Fruit fly (Drosophila melanogaster) whole organism, embryonic: Measurements from ENCODE around the gene Ir87a.

ENCODE experiments used
- Antp ChIP-seq: fragments of 200-800 bp; sonication (Bioruptor generic); optimal IDR thresholded peaks from 3 replicates; lab custom pipeline; 2016; ENCODE audit warnings: missing biosample characterization, missing genetic modification characterization
- Atf6 ChIP-seq: fragments of 200-800 bp; sonication (Bioruptor generic); IDR thresholded peaks from 2 replicates; pipeline ENCODE4 v1.3.6; 2022; ENCODE audit warnings: missing biosample characterization, missing genetic modification characterization
- CG11247 ChIP-seq: fragments of 200-800 bp; sonication (Bioruptor generic); IDR thresholded peaks from 2 replicates; pipeline ENCODE4 v1.3.6; 2022; ENCODE audit warnings: missing biosample characterization, missing genetic modification characterization
- CG11696 ChIP-seq: fragments of 200-800 bp; sonication (Bioruptor generic); IDR thresholded peaks from 2 replicates; pipeline ENCODE4 v1.3.6; 2022; ENCODE audit warnings: missing biosample characterization, missing genetic modification characterization
- CG12236 ChIP-seq: fragments of 200-800 bp; sonication (Bioruptor generic); optimal IDR thresholded peaks from 2 replicates; lab custom pipeline; 2016; ENCODE audit warnings: missing biosample characterization, missing genetic modification characterization
- CG12744 ChIP-seq: fragments of 200-800 bp; sonication (Bioruptor generic); optimal IDR thresholded peaks from 2 replicates; lab custom pipeline; 2016; ENCODE audit warnings: missing biosample characterization, missing genetic modification characterization
- CG13296 ChIP-seq: fragments of 200-800 bp; sonication (Bioruptor generic); optimal IDR thresholded peaks from 3 replicates; lab custom pipeline; 2018; ENCODE audit warnings: missing biosample characterization, mild to moderate bottlenecking, missing genetic modification characterization
- CG15601 ChIP-seq: fragments of 200-800 bp; sonication (Bioruptor generic); optimal IDR thresholded peaks from 3 replicates; lab custom pipeline; 2019; ENCODE audit warnings: missing biosample characterization, mild to moderate bottlenecking, missing genetic modification characterization, moderate library complexity
- CG16779 ChIP-seq: fragments of 200-800 bp; sonication (Bioruptor generic); IDR thresholded peaks from 2 replicates; pipeline ENCODE4 v1.3.6; 2022; ENCODE audit warnings: missing biosample characterization, missing genetic modification characterization
- CG18764 ChIP-seq: fragments of 200-800 bp; sonication (Bioruptor generic); optimal IDR thresholded peaks from 3 replicates; lab custom pipeline; 2016; ENCODE audit warnings: missing biosample characterization, missing genetic modification characterization
- CG31224 ChIP-seq: fragments of 200-800 bp; sonication (Bioruptor generic); IDR thresholded peaks from 2 replicates; pipeline ENCODE4 v1.3.6; 2022; ENCODE audit warnings: missing biosample characterization, missing genetic modification characterization
- CG34376 ChIP-seq: fragments of 200-800 bp; sonication (Bioruptor generic); optimal IDR thresholded peaks from 2 replicates; lab custom pipeline; 2018; ENCODE audit warnings: missing biosample characterization, mild to moderate bottlenecking, missing genetic modification characterization
- CG4282 ChIP-seq: fragments of 200-800 bp; sonication (Bioruptor generic); optimal IDR thresholded peaks from 2 replicates; lab custom pipeline; 2016; ENCODE audit warnings: missing biosample characterization, missing genetic modification characterization
- CG5245 ChIP-seq: fragments of 200-800 bp; sonication (Bioruptor generic); optimal IDR thresholded peaks from 3 replicates; lab custom pipeline; 2016; ENCODE audit warnings: missing biosample characterization, missing genetic modification characterization
- CG6689 ChIP-seq: fragments of 200-800 bp; sonication (Bioruptor generic); IDR thresholded peaks from 2 replicates; pipeline ENCODE4 v1.3.6; 2022; ENCODE audit warnings: missing biosample characterization, missing genetic modification characterization
- CG7556 ChIP-seq: fragments of 200-800 bp; sonication (Bioruptor generic); optimal IDR thresholded peaks from 2 replicates; lab custom pipeline; 2017; ENCODE audit warnings: missing biosample characterization, mild to moderate bottlenecking, missing genetic modification characterization
- CG7987 ChIP-seq: fragments of 200-800 bp; sonication (Bioruptor generic); optimal IDR thresholded peaks from 2 replicates; lab custom pipeline; 2018; ENCODE audit warnings: missing biosample characterization, mild to moderate bottlenecking, missing genetic modification characterization, moderate library complexity
- CG8478 ChIP-seq: fragments of >200 bp; optimal IDR thresholded peaks from 2 replicates; lab custom pipeline; 2018
- CG9727 ChIP-seq: fragments of 200-800 bp; sonication (Bioruptor generic); optimal IDR thresholded peaks from 3 replicates; lab custom pipeline; 2017; ENCODE audit warnings: missing biosample characterization, mild to moderate bottlenecking, missing genetic modification characterization
- CTCF ChIP-seq: fragments of 200-800 bp; sonication (Bioruptor generic); optimal IDR thresholded peaks from 2 replicates; lab custom pipeline; 2017; ENCODE audit warnings: missing biosample characterization, mild to moderate bottlenecking, missing genetic modification characterization, moderate library complexity
- Dfd ChIP-seq, 2 experiments: fragments of >200 bp; optimal IDR thresholded peaks; 2 replicates each; lab custom pipeline; 2017; ENCODE audit warnings: missing biosample characterization in 2 of 2, missing genetic modification characterization in 2 of 2
- Doc3 ChIP-seq: fragments of 200-800 bp; sonication (Bioruptor generic); IDR thresholded peaks from 3 replicates; pipeline ENCODE4 v1.3.6; 2022; ENCODE audit warnings: missing biosample characterization, missing genetic modification characterization; ENCODE audit not compliant: partially characterized antibody
- Drgx ChIP-seq: fragments of 200-800 bp; sonication (Bioruptor generic); IDR thresholded peaks from 2 replicates; pipeline ENCODE4 v1.3.6; 2022; ENCODE audit warnings: missing biosample characterization, missing genetic modification characterization
- HLHmδ ChIP-seq: fragments of 200-800 bp; sonication (Bioruptor generic); optimal IDR thresholded peaks from 2 replicates; lab custom pipeline; 2018; ENCODE audit warnings: missing biosample characterization, mild to moderate bottlenecking, missing genetic modification characterization, moderate library complexity
- Hmx ChIP-seq: fragments of 200-800 bp; sonication (Bioruptor generic); optimal IDR thresholded peaks from 2 replicates; lab custom pipeline; 2016; ENCODE audit warnings: missing biosample characterization, missing genetic modification characterization
- Lpt ChIP-seq: fragments of >200 bp; optimal IDR thresholded peaks from 2 replicates; lab custom pipeline; 2018; ENCODE audit warnings: missing biosample characterization, missing genetic modification characterization
- MTF-1 ChIP-seq: fragments of 200-800 bp; sonication (Bioruptor generic); optimal IDR thresholded peaks from 2 replicates; lab custom pipeline; 2018; ENCODE audit warnings: missing biosample characterization, mild to moderate bottlenecking, missing genetic modification characterization, borderline replicate concordance
- Mes4 ChIP-seq: fragments of 200-800 bp; sonication (Bioruptor generic); optimal IDR thresholded peaks from 2 replicates; lab custom pipeline; 2016; ENCODE audit warnings: missing biosample characterization, missing genetic modification characterization
- NC2β ChIP-seq: fragments of 200-800 bp; sonication (Bioruptor generic); optimal IDR thresholded peaks from 2 replicates; lab custom pipeline; 2016; ENCODE audit warnings: missing biosample characterization, missing genetic modification characterization
- NK7.1 ChIP-seq: fragments of 200-800 bp; sonication (Bioruptor generic); optimal IDR thresholded peaks from 3 replicates; lab custom pipeline; 2016; ENCODE audit warnings: missing biosample characterization, missing genetic modification characterization
- Nf-YC ChIP-seq: fragments of 200-800 bp; optimal IDR thresholded peaks from 3 replicates; lab custom pipeline; 2019; ENCODE audit warnings: missing biosample characterization, mild to moderate bottlenecking, missing genetic modification characterization, moderate library complexity
- Ptx1 ChIP-seq: fragments of 200-800 bp; sonication (Bioruptor generic); IDR thresholded peaks from 2 replicates; pipeline ENCODE4 v1.3.6; 2022; ENCODE audit warnings: missing biosample characterization, missing genetic modification characterization
- Rx ChIP-seq: fragments of 200-800 bp; sonication (Bioruptor generic); IDR thresholded peaks from 2 replicates; pipeline ENCODE4 v1.3.6; 2022; ENCODE audit warnings: missing biosample characterization, missing genetic modification characterization
- Sox102F ChIP-seq: fragments of 200-800 bp; sonication (Bioruptor generic); optimal IDR thresholded peaks from 2 replicates; lab custom pipeline; 2018; ENCODE audit warnings: missing biosample characterization, mild to moderate bottlenecking, missing genetic modification characterization, moderate library complexity
- abd-A ChIP-seq: fragments of 200-800 bp; sonication (Bioruptor generic); optimal IDR thresholded peaks from 3 replicates; lab custom pipeline; 2019; ENCODE audit warnings: missing biosample characterization, mild to moderate bottlenecking, missing genetic modification characterization, moderate library complexity
- bsh ChIP-seq, 2 experiments: fragments of 200-800 bp; sonication (Bioruptor generic); optimal IDR thresholded peaks; 2 replicates each; lab custom pipeline; 2017 to 2018; ENCODE audit warnings: mild to moderate bottlenecking in 2 of 2, missing biosample characterization in 2 of 2, missing genetic modification characterization in 2 of 2, moderate library complexity in 1 of 2
- dati ChIP-seq: fragments of 200-800 bp; sonication (Bioruptor generic); IDR thresholded peaks from 2 replicates; pipeline ENCODE4 v1.3.6; 2022; ENCODE audit warnings: missing biosample characterization, missing genetic modification characterization
- dm ChIP-seq: fragments of 200-800 bp; sonication (Bioruptor generic); optimal IDR thresholded peaks from 3 replicates; lab custom pipeline; 2016; ENCODE audit warnings: missing biosample characterization, missing genetic modification characterization
- fd3F ChIP-seq: fragments of 200-800 bp; sonication (Bioruptor generic); optimal IDR thresholded peaks from 2 replicates; lab custom pipeline; 2018; ENCODE audit warnings: missing biosample characterization, mild to moderate bottlenecking, missing genetic modification characterization, moderate library complexity
- fd64A ChIP-seq: fragments of 200-800 bp; sonication (Bioruptor generic); optimal IDR thresholded peaks from 3 replicates; lab custom pipeline; 2018; ENCODE audit warnings: missing biosample characterization, mild to moderate bottlenecking, missing genetic modification characterization
- gsb ChIP-seq: fragments of 200-800 bp; sonication (Bioruptor generic); IDR thresholded peaks from 2 replicates; pipeline ENCODE4 v1.3.6; 2022; ENCODE audit warnings: missing biosample characterization, missing genetic modification characterization
- mam ChIP-seq: fragments of 200-800 bp; sonication (Bioruptor generic); optimal IDR thresholded peaks from 3 replicates; lab custom pipeline; 2016; ENCODE audit warnings: missing biosample characterization, missing genetic modification characterization
- ranshi ChIP-seq: fragments of 200-800 bp; sonication (Bioruptor generic); IDR thresholded peaks from 2 replicates; pipeline ENCODE4 v1.3.6; 2022; ENCODE audit warnings: missing biosample characterization, missing genetic modification characterization
- ro ChIP-seq: fragments of 200-800 bp; sonication (Bioruptor generic); IDR thresholded peaks from 2 replicates; pipeline ENCODE4 v1.3.6; 2022; ENCODE audit warnings: missing biosample characterization, missing genetic modification characterization
- scrt ChIP-seq: fragments of 200-800 bp; sonication (Bioruptor generic); optimal IDR thresholded peaks from 2 replicates; lab custom pipeline; 2018; ENCODE audit warnings: missing biosample characterization, mild to moderate bottlenecking, missing genetic modification characterization, moderate library complexity
- sens ChIP-seq: fragments of 200-800 bp; sonication (Bioruptor generic); peaks from one replicate; lab custom pipeline; 2016; ENCODE audit warnings: missing biosample characterization, missing genetic modification characterization
- slou ChIP-seq: fragments of 200-800 bp; sonication (Bioruptor generic); optimal IDR thresholded peaks from 3 replicates; lab custom pipeline; 2016; ENCODE audit warnings: missing biosample characterization, missing genetic modification characterization
- sr ChIP-seq: fragments of 200-800 bp; sonication (Bioruptor generic); IDR thresholded peaks from 3 replicates; pipeline ENCODE4 v1.3.6; 2022; ENCODE audit warnings: missing biosample characterization, missing genetic modification characterization
- unc-4 ChIP-seq: fragments of 200-800 bp; sonication (Bioruptor generic); IDR thresholded peaks from 2 replicates; pipeline ENCODE4 v1.3.6; 2022; ENCODE audit warnings: missing biosample characterization, missing genetic modification characterization; ENCODE audit not compliant: partially characterized antibody
- wor ChIP-seq: fragments of 200-800 bp; sonication (Bioruptor generic); IDR thresholded peaks from 2 replicates; pipeline ENCODE4 v1.3.6; 2022; ENCODE audit warnings: missing biosample characterization, missing genetic modification characterization

The Ir87a gene

dm6 chr3R:13390490-13390889, 29.6 kb upstream of the Ir87a start:
- TF ChIP-seq dm, result no peak

dm6 chr3R:13393009-13393408, 27.1 kb upstream of the Ir87a start:
- TF ChIP-seq CG11696 (GFP tag; lab: Robert Waterston, UW), result no peak
- peak; percentile 5 for TF ChIP-seq CG34376
- TF ChIP-seq CG13296 (GFP tag; lab: Kevin White, UChicago), result no peak
- no peak for TF ChIP-seq Rx (GFP tag; lab: Robert Waterston, UW)
- TF ChIP-seq, all 482 proteins: peak for 1

dm6 chr3R:13395133-13395532, 24.9 kb upstream of the Ir87a start, which contains the start of gene CCHa2:
TSS of gene CCHa2 (minus strand) at chr3R:13395197.
- no peak for TF ChIP-seq abd-A (tag; lab: Kevin White, UChicago)
- TF ChIP-seq dati (GFP tag; lab: Robert Waterston, UW), result no peak
- TF ChIP-seq CG16779 (GFP tag; lab: Robert Waterston, UW), result no peak
- no peak for TF ChIP-seq Antp
- TF ChIP-seq slou, result no peak
- no peak for TF ChIP-seq MTF-1 (GFP tag; lab: Kevin White, UChicago)
- TF ChIP-seq CG9727 (GFP tag; lab: Kevin White, UChicago), result no peak
- TF ChIP-seq NK7.1, result no peak
- TF ChIP-seq CG31224 (GFP tag; lab: Robert Waterston, UW), result no peak
- TF ChIP-seq Nf-YC (tag; lab: Kevin White, UChicago), result peak; percentile 90
- TF ChIP-seq sr (GFP tag; lab: Robert Waterston, UW), result 0 out of 3 replicates have a peak, but pooled peaks have one; percentile 21
- TF ChIP-seq ro (GFP tag; lab: Robert Waterston, UW), result no peak
- TF ChIP-seq ranshi (GFP tag; lab: Robert Waterston, UW), result no peak
- no peak for TF ChIP-seq NC2β (GFP tag; lab: Kevin White, UChicago)
- TF ChIP-seq CG12236, result no peak
- TF ChIP-seq Dfd (GFP tag; optimal IDR thresholded peaks at IDR 0.05; lab: Kevin White, UChicago), result peak in 1 of 2 experiments; percentile 14
- TF ChIP-seq HLHmδ (GFP tag; lab: Kevin White, UChicago), result no peak
- TF ChIP-seq bsh (GFP tag; optimal IDR thresholded peaks at IDR 0.05; lab: Kevin White, UChicago), result no peak
- peak; percentile 36 for TF ChIP-seq CG8478 (lab: Kevin White, UChicago)
- TF ChIP-seq CG15601 (tag; lab: Kevin White, UChicago), result no peak
- TF ChIP-seq fd64A (GFP tag; lab: Kevin White, UChicago), result no peak
- no peak for TF ChIP-seq dm
- TF ChIP-seq CG4282 (GFP tag; lab: Kevin White, UChicago), result no peak
- no peak for TF ChIP-seq sens (GFP tag; lab: Kevin White, UChicago)
- TF ChIP-seq Hmx (GFP tag; lab: Kevin White, UChicago), result no peak
- no peak for TF ChIP-seq gsb
- TF ChIP-seq Mes4 (GFP tag; lab: Kevin White, UChicago), result no peak
- peak; percentile 7; the same call in 1 of the 2 replicates for TF ChIP-seq CG11247 (GFP tag; lab: Robert Waterston, UW)
- no peak for TF ChIP-seq CG12744 (GFP tag; lab: Kevin White, UChicago)
- TF ChIP-seq fd3F, result no peak
- TF ChIP-seq CG5245, result no peak
- TF ChIP-seq CG18764 (GFP tag; lab: Kevin White, UChicago), result no peak
- TF ChIP-seq CG6689 (GFP tag; lab: Robert Waterston, UW), result 0 out of 2 replicates have a peak, but pooled peaks have one; percentile 7
- no peak for TF ChIP-seq Lpt
- TF ChIP-seq CTCF (GFP tag; lab: Kevin White, UChicago), result no peak
- no peak for TF ChIP-seq wor (GFP tag; lab: Robert Waterston, UW)
- TF ChIP-seq Atf6 (GFP tag; lab: Robert Waterston, UW), result no peak
- TF ChIP-seq Drgx (GFP tag; lab: Robert Waterston, UW), result no peak
- no peak for TF ChIP-seq Ptx1 (GFP tag; lab: Robert Waterston, UW)
- no peak for TF ChIP-seq Sox102F (GFP tag; lab: Kevin White, UChicago)
- TF ChIP-seq mam (GFP tag; lab: Kevin White, UChicago), result no peak
- no peak for TF ChIP-seq Doc3
- TF ChIP-seq scrt (GFP tag; lab: Kevin White, UChicago), result no peak
- no peak for TF ChIP-seq unc-4 (GFP tag; lab: Robert Waterston, UW)
- TF ChIP-seq CG7556 (GFP tag; lab: Kevin White, UChicago), result no peak
- TF ChIP-seq CG7987 (GFP tag; lab: Kevin White, UChicago), result no peak
